Fruit fly (Drosophila melanogaster): Measurements from ENCODE around the gene CG32263.

Gene CG32263

DNA sequence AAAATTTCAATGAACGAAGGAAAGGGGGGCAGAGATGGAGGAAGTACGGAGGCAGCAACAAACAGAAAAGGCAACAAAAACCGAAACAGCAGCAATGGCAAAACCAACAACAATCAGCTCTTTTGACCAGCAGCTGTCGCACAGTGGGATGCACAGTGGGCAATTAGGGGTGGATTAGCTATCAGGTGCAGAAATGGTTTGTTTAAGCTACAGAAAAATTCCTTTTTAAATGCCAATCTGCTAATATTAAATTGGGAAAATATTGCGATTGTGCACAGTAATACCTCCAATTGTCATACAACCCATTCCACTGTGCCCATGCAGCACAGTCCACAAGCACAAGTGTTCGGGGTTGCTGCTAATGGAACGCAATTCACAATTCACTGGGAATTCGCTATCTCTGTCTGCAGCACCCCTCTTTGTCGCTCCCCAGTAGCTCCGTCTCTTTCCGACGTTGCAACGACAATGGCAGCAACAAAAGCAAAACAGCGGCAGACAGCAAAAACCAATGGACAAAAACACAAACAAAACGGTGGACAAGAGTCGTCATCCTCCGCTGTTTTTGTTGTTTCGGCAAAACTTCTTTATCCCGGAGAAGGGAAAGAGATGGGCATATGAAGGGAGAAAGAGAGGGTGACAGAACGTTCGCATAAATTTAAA lies 25.8 kb downstream of the CG32263 start (continued):
- TF ChIP-seq Nf-YA (GFP tag; IDR thresholded peaks at IDR 0.05) (peak; percentile 91), CG4404 (GFP tag; IDR thresholded peaks at IDR 0.05) (peak; percentile 96), Bteb2 (GFP tag; optimal IDR thresholded peaks at IDR 0.05) (peak; percentile 90), Sin3A (optimal IDR thresholded peaks at IDR 0.05) (no peak), CG6791 (GFP tag; IDR thresholded peaks at IDR 0.05; ENCODE audit: partially characterized antibody) (peak; percentile 21; the same call in 1 of the 3 replicates), al (GFP tag; IDR thresholded peaks at IDR 0.05) (peak; percentile 88), Hr3 (GFP tag; optimal IDR thresholded peaks at IDR 0.05) (peak; percentile 92), CG11398 (GFP tag; optimal IDR thresholded peaks at IDR 0.05) (peak; percentile 93), CG18764 (GFP tag; optimal IDR thresholded peaks at IDR 0.05) (peak; percentile 87), run (tag; optimal IDR thresholded peaks at IDR 0.05) (peak; percentile 91), slou (GFP tag; optimal IDR thresholded peaks at IDR 0.05) (peak; percentile 85), klu (GFP tag; IDR thresholded peaks at IDR 0.05) (peak; percentile 84), CG2202 (tag; optimal IDR thresholded peaks at IDR 0.05) (peak; percentile 86), Dip3 (GFP tag; optimal IDR thresholded peaks at IDR 0.05) (peak; percentile 86), CG17802 (tag; optimal IDR thresholded peaks at IDR 0.05) (peak; percentile 56), CG18619 (GFP tag; optimal IDR thresholded peaks at IDR 0.05) (peak; percentile 91), CG9609 (GFP tag; optimal IDR thresholded peaks at IDR 0.05) (peak; percentile 96), CG6175 (GFP tag; IDR thresholded peaks at IDR 0.05) (peak; percentile 77; the same call in 2 of the 3 replicates), tio (GFP tag; optimal IDR thresholded peaks at IDR 0.05) (peak; percentile 93), B-H2 (GFP tag; optimal IDR thresholded peaks at IDR 0.05) (no peak), CG1024 (GFP tag; IDR thresholded peaks at IDR 0.05) (peak; percentile 88), caup (GFP tag; optimal IDR thresholded peaks at IDR 0.05; ENCODE audit: severe bottlenecking) (peak; percentile 81), eve (GFP tag; optimal IDR thresholded peaks at IDR 0.05) (peak; percentile 96), CG34224 (GFP tag; IDR thresholded peaks at IDR 0.05; ENCODE audit: partially characterized antibody) (no peak), Drgx (GFP tag; IDR thresholded peaks at IDR 0.05) (peak; percentile 99), Hand (GFP tag; optimal IDR thresholded peaks at IDR 0.05) (peak; percentile 82), repo (GFP tag; optimal IDR thresholded peaks at IDR 0.05) (peak; percentile 84), Adf1 (GFP tag; IDR thresholded peaks at IDR 0.05) (peak; percentile 63), dan (GFP tag; IDR thresholded peaks at IDR 0.05) (peak; percentile 95), CG10979 (tag; optimal IDR thresholded peaks at IDR 0.05) (peak; percentile 87), CG6272 (GFP tag; IDR thresholded peaks at IDR 0.05) (peak; percentile 95), HLH4C (GFP tag; IDR thresholded peaks at IDR 0.05; ENCODE audit: partially characterized antibody) (peak; percentile 49; the same call in 2 of the 3 replicates), sqz (GFP tag; optimal IDR thresholded peaks at IDR 0.05) (peak; percentile 4), CG5180 (GFP tag; optimal IDR thresholded peaks at IDR 0.05) (peak; percentile 63), CG10366 (GFP tag; IDR thresholded peaks at IDR 0.05) (peak; percentile 96), D19B (GFP tag; optimal IDR thresholded peaks at IDR 0.05) (peak; percentile 59), Side (GFP tag; optimal IDR thresholded peaks at IDR 0.05) (peak; percentile 93), Kr (GFP tag; optimal IDR thresholded peaks at IDR 0.05) (peak; percentile 70), Nf-YC (tag; optimal IDR thresholded peaks at IDR 0.05) (no peak), CG10147 (GFP tag; optimal IDR thresholded peaks at IDR 0.05) (peak; percentile 40), onecut (GFP tag; IDR thresholded peaks at IDR 0.05) (peak; percentile 88), sna (GFP tag; IDR thresholded peaks at IDR 0.05; ENCODE audit: partially characterized antibody) (peak; percentile 39; the same call in 1 of the 2 replicates), CG12659 (GFP tag; optimal IDR thresholded peaks at IDR 0.05) (peak; percentile 93), CG31388 (GFP tag; optimal IDR thresholded peaks at IDR 0.05) (peak; percentile 66), gt (GFP tag; IDR thresholded peaks at IDR 0.05) (peak; percentile 93), Aef1 (GFP tag; IDR thresholded peaks at IDR 0.05) (peak; percentile 94), zen (tag; optimal IDR thresholded peaks at IDR 0.05) (peak; percentile 87), HmgZ (tag; optimal IDR thresholded peaks at IDR 0.05) (peak; percentile 89), CG15011 (GFP tag; optimal IDR thresholded peaks at IDR 0.05) (peak; percentile 68), dysf (GFP tag; IDR thresholded peaks at IDR 0.05) (peak; percentile 96)

All from whole organism, embryonic.